Worm (Caenorhabditis elegans) whole organism, midembryonic: Measurements from ENCODE around the gene sas-4.

Source experiments
- T22C8.4 ChIP-seq: fragments of 200-800 bp; sonication (Bioruptor generic); IDR thresholded peaks from 2 replicates; pipeline ENCODE4 v1.3.6; 2022; ENCODE audit warnings: missing genetic modification characterization, missing compliant biosample characterization
- cog-1 ChIP-seq: sonication (generic microtip); optimal IDR thresholded peaks from 2 replicates; lab custom pipeline; 2016; ENCODE audit warnings: missing genetic modification characterization, missing compliant biosample characterization
- flt-1 ChIP-seq: fragments of 200-800 bp; sonication (Bioruptor generic); IDR thresholded peaks from 2 replicates; pipeline ENCODE4 v1.3.6; 2022; ENCODE audit warnings: missing genetic modification characterization, missing compliant biosample characterization
- klf-2 ChIP-seq: fragments of 200-800 bp; sonication (Bioruptor generic); conservative IDR thresholded peaks from 2 replicates; pipeline ENCODE4 v1.3.6; 2022; ENCODE audit warnings: missing genetic modification reagents, missing genetic modification characterization, missing compliant biosample characterization
- med-1 ChIP-seq: sonication (generic microtip); optimal IDR thresholded peaks from 2 replicates; lab custom pipeline; 2017; ENCODE audit warnings: missing genetic modification characterization, mild to moderate bottlenecking, missing compliant biosample characterization, antibody characterized with exemption, missing genetic modification reagents; ENCODE audit not compliant: insufficient read depth

ce11 chrIII:8279567-8279966 is 38.8 kb downstream of the sas-4 start:
- TF ChIP-seq klf-2 (GFP tag; lab: Robert Waterston, UW) (no peak), cog-1 (no peak), T22C8.4 (GFP tag; lab: Robert Waterston, UW) (no peak), flt-1 (no peak), med-1 (GFP tag; lab: Kevin White, UChicago) (no peak)
